Fruit fly (Drosophila melanogaster) whole organism, pupa: Measurements from ENCODE around the gene CG16904.
A peak's percentile ranks its signal among the peaks of the same experiment; 100 is the strongest.

Experiments used
- CG10348 ChIP-seq: fragments of 200-800 bp; sonication (Bioruptor generic); IDR thresholded peaks from 2 replicates; pipeline ENCODE4 v1.3.6; 2022; ENCODE audit warnings: missing biosample characterization, missing genetic modification characterization
- CG12605 ChIP-seq: fragments of 200-800 bp; sonication (Bioruptor generic); IDR thresholded peaks from 2 replicates; pipeline ENCODE4 v1.3.6; 2022; ENCODE audit warnings: missing biosample characterization, missing genetic modification characterization
- CG13204 ChIP-seq: fragments of 200-800 bp; sonication (Bioruptor generic); optimal IDR thresholded peaks from 2 replicates; lab custom pipeline; 2018; ENCODE audit warnings: missing biosample characterization, mild to moderate bottlenecking, missing genetic modification characterization, moderate library complexity
- CG14655 ChIP-seq: fragments of 200-800 bp; sonication (Bioruptor generic); optimal IDR thresholded peaks from 3 replicates; lab custom pipeline; 2017; ENCODE audit warnings: mild to moderate bottlenecking, missing biosample characterization, missing genetic modification reagents, missing genetic modification characterization
- CG15710 ChIP-seq: fragments of 200-800 bp; sonication (Bioruptor generic); optimal IDR thresholded peaks from 2 replicates; lab custom pipeline; 2018; ENCODE audit warnings: missing biosample characterization, mild to moderate bottlenecking, missing genetic modification characterization, moderate library complexity
- CG17806 ChIP-seq: fragments of 200-800 bp; sonication (Bioruptor generic); optimal IDR thresholded peaks from 2 replicates; lab custom pipeline; 2018; ENCODE audit warnings: missing biosample characterization, mild to moderate bottlenecking, missing genetic modification characterization, moderate library complexity
- CG32121 ChIP-seq: fragments of 200-800 bp; sonication (Bioruptor generic); IDR thresholded peaks from 2 replicates; pipeline ENCODE4 v1.3.6; 2022; ENCODE audit warnings: missing biosample characterization, missing genetic modification characterization
- CG34367 ChIP-seq: fragments of 200-800 bp; sonication (Bioruptor generic); optimal IDR thresholded peaks from 2 replicates; lab custom pipeline; 2018; ENCODE audit warnings: missing biosample characterization, mild to moderate bottlenecking, missing genetic modification characterization
- CG4496 ChIP-seq: fragments of 200-800 bp; sonication (Bioruptor generic); IDR thresholded peaks from 3 replicates; pipeline ENCODE4 v1.3.6; 2022; ENCODE audit warnings: missing biosample characterization, missing genetic modification characterization
- CG8159 ChIP-seq: fragments of 200-800 bp; sonication (Bioruptor generic); optimal IDR thresholded peaks from 3 replicates; lab custom pipeline; 2018; ENCODE audit warnings: missing biosample characterization, mild to moderate bottlenecking, missing genetic modification characterization, moderate library complexity
- CG8301 ChIP-seq: fragments of 200-800 bp; sonication (Bioruptor generic); optimal IDR thresholded peaks from 2 replicates; lab custom pipeline; 2018; ENCODE audit warnings: missing biosample characterization, mild to moderate bottlenecking, missing genetic modification characterization
- CG9948 ChIP-seq: fragments of 200-800 bp; sonication (Bioruptor generic); optimal IDR thresholded peaks from 2 replicates; lab custom pipeline; 2018; ENCODE audit warnings: missing biosample characterization, mild to moderate bottlenecking, missing genetic modification characterization, moderate library complexity
- D1 ChIP-seq: fragments of 200-800 bp; sonication (Bioruptor generic); optimal IDR thresholded peaks from 2 replicates; lab custom pipeline; 2018; ENCODE audit warnings: missing biosample characterization, mild to moderate bottlenecking, missing genetic modification characterization, moderate library complexity
- EcR ChIP-seq: fragments of 200-800 bp; sonication (Bioruptor generic); optimal IDR thresholded peaks from 3 replicates; lab custom pipeline; 2019; ENCODE audit warnings: missing biosample characterization, missing genetic modification characterization, mild to moderate bottlenecking, moderate library complexity, missing genetic modification reagents
- Ets98B ChIP-seq: fragments of 200-800 bp; sonication (Bioruptor generic); IDR thresholded peaks from 2 replicates; pipeline ENCODE4 v1.3.6; 2022; ENCODE audit warnings: missing biosample characterization, missing genetic modification characterization
- Pif1A ChIP-seq: fragments of 200-800 bp; sonication (Bioruptor generic); optimal IDR thresholded peaks from 3 replicates; lab custom pipeline; 2016; ENCODE audit warnings: missing biosample characterization, missing genetic modification characterization
- Pif1B ChIP-seq: fragments of 200-800 bp; sonication (Bioruptor generic); optimal IDR thresholded peaks from 3 replicates; lab custom pipeline; 2016; ENCODE audit warnings: missing biosample characterization, missing genetic modification characterization
- Snoo ChIP-seq: fragments of 200-800 bp; sonication (Bioruptor generic); optimal IDR thresholded peaks from 3 replicates; lab custom pipeline; 2017; ENCODE audit warnings: missing biosample characterization, mild to moderate bottlenecking, missing genetic modification characterization, inconsistent platforms
- fd96Ca ChIP-seq: fragments of 200-800 bp; sonication (Bioruptor generic); IDR thresholded peaks from 3 replicates; pipeline ENCODE4 v1.3.6; 2022; ENCODE audit warnings: missing biosample characterization, missing genetic modification characterization
- gl ChIP-seq: fragments of 200-800 bp; sonication (Bioruptor generic); optimal IDR thresholded peaks from 2 replicates; lab custom pipeline; 2018; ENCODE audit warnings: missing biosample characterization, mild to moderate bottlenecking, missing genetic modification characterization
- rn ChIP-seq: fragments of 200-800 bp; sonication (Bioruptor generic); IDR thresholded peaks from 2 replicates; pipeline ENCODE4 v1.3.6; 2022; ENCODE audit warnings: missing biosample characterization, missing genetic modification characterization

CG16904 gene

dm6 chr3R:9808946-9809545 is 7.7 kb downstream of the CG16904 start, which contains the start of gene FBXO11:
TSS of gene FBXO11 (minus strand) at chr3R:9809368.
- TF ChIP-seq rn (GFP tag; lab: Robert Waterston, UW) (peak; percentile 55; the same call in 1 of the 2 replicates), CG14655 (GFP tag; lab: Kevin White, UChicago) (no peak), CG10348 (no peak), CG4496 (GFP tag; lab: Robert Waterston, UW) (peak; percentile 83; the same call in 2 of the 3 replicates), CG9948 (tag; lab: Kevin White, UChicago) (no peak), fd96Ca (GFP tag; lab: Robert Waterston, UW) (peak; percentile 72; the same call in 2 of the 3 replicates), CG17806 (peak; percentile 47), CG8301 (no peak), Pif1A (no peak), D1 (tag; lab: Kevin White, UChicago) (no peak), CG12605 (peak; percentile 65), CG34367 (tag; lab: Kevin White, UChicago) (peak; percentile 75), CG8159 (tag; lab: Kevin White, UChicago) (peak; percentile 43), Ets98B (GFP tag; lab: Robert Waterston, UW) (peak; percentile 57), CG13204 (no peak), Snoo (tag; lab: Kevin White, UChicago) (peak; percentile 62), Pif1B (GFP tag; lab: Kevin White, UChicago) (no peak), CG15710 (tag; lab: Kevin White, UChicago) (no peak), CG32121 (GFP tag; lab: Robert Waterston, UW) (peak; percentile 83), EcR (peak; percentile 76), gl (peak; percentile 88)

- TF ChIP-seq CG32121 (GFP tag; lab: Robert Waterston, UW) (peak; percentile 63), EcR (peak; percentile 16), fd96Ca (GFP tag; lab: Robert Waterston, UW) (peak; percentile 31; the same call in 2 of the 3 replicates), CG34367 (tag; lab: Kevin White, UChicago) (peak; percentile 9), Snoo (tag; lab: Kevin White, UChicago) (peak; percentile 41), Ets98B (GFP tag; lab: Robert Waterston, UW) (no peak), gl (no peak), CG15710 (tag; lab: Kevin White, UChicago) (peak; percentile 65), CG17806 (peak; percentile 47), rn (GFP tag; lab: Robert Waterston, UW) (no peak), CG9948 (tag; lab: Kevin White, UChicago) (peak; percentile 32), CG12605 (no peak)
These were observed 16.0 kb downstream of the CG16904 start, which contains the start of the genes CG9467 and CG8526 for dm6 chr3R:9800644-9801330. TSS of gene CG9467 (minus strand) at chr3R:9801026. TSS of gene CG8526 (plus strand) at chr3R:9801280.

dm6 chr3R:9793018-9793417 is 23.8 kb downstream of the CG16904 start, which contains the start of gene CG8516:
TSS of gene CG8516 (plus strand) at chr3R:9793295.
- TF ChIP-seq CG15710 (tag; lab: Kevin White, UChicago) (peak; percentile 16), CG32121 (GFP tag; lab: Robert Waterston, UW) (peak; percentile 53; the same call in 1 of the 2 replicates), CG10348 (no peak), EcR (peak; percentile 11), fd96Ca (GFP tag; lab: Robert Waterston, UW) (no peak), Ets98B (GFP tag; lab: Robert Waterston, UW) (peak; percentile 20; the same call in 1 of the 2 replicates), Pif1B (GFP tag; lab: Kevin White, UChicago) (no peak), CG12605 (no peak), CG17806 (peak; percentile 34), CG8301 (peak; percentile 25), CG8159 (tag; lab: Kevin White, UChicago) (peak; percentile 35), rn (GFP tag; lab: Robert Waterston, UW) (no peak), Pif1A (no peak), CG34367 (tag; lab: Kevin White, UChicago) (no peak), D1 (tag; lab: Kevin White, UChicago) (no peak), CG4496 (GFP tag; lab: Robert Waterston, UW) (no peak), CG9948 (tag; lab: Kevin White, UChicago) (no peak), Snoo (tag; lab: Kevin White, UChicago) (no peak)
- TF ChIP-seq, all 21 proteins: peak for 7

dm6 chr3R:9791177-9791806 is 25.5 kb downstream of the CG16904 start, which contains the start of the genes CG12945 and CG8507:
TSS of gene CG12945 (minus strand) at chr3R:9791221.
TSS of gene CG8507 (plus strand) at chr3R:9791483.
- peak; percentile 11 for TF ChIP-seq CG17806
- TF ChIP-seq CG9948 (tag; lab: Kevin White, UChicago): peak; percentile 29
- TF ChIP-seq CG34367 (tag; lab: Kevin White, UChicago): peak; percentile 6
- TF ChIP-seq EcR: peak; percentile 91
- TF ChIP-seq CG13204: no peak
- peak; percentile 25 for TF ChIP-seq Snoo (tag; lab: Kevin White, UChicago)
- TF ChIP-seq CG12605: no peak
- peak; percentile 61 for TF ChIP-seq CG8159 (tag; lab: Kevin White, UChicago)
- peak; percentile 52 for TF ChIP-seq CG15710 (tag; lab: Kevin White, UChicago)
- peak; percentile 28 for TF ChIP-seq CG8301
